Fruit fly (Drosophila melanogaster): ENCODE measurements around the gene CG32107.
A peak's percentile ranks its signal among the peaks of the same experiment; 100 is the strongest.

The CG32107 gene

DNA sequence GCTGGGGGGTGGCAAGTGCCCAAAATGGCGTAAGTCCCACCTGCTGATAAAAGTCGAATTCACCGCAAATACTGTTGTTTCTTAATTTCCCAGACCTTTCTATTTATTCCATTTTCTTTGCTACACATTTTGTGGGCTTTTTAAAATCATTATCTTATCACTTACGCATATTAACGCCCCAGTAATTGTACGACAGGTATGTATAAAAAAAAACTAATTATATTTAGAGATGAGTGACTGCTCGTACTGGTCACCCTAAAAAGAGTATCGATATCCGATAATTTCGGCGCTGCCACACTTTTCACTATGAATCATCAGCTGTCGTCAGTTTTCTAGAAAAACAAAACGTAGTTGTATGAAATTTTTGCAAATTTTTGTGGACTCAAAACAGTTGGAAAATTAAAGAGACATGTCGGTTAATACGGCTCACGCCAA, 11.2 kb downstream of the CG32107 start, which contains the start of the genes CG10948 and Wbp2 (continued):
- TF ChIP-seq Hey (tag; optimal IDR thresholded peaks at IDR 0.05) (no peak), nau (GFP tag; optimal IDR thresholded peaks at IDR 0.05) (peak; percentile 37), oc (tag; optimal IDR thresholded peaks at IDR 0.05) (no peak), emc (GFP tag; optimal IDR thresholded peaks at IDR 0.05) (no peak), Rfx (GFP tag; IDR thresholded peaks at IDR 0.05) (no peak), CG1233 (GFP tag; optimal IDR thresholded peaks at IDR 0.05) (no peak), CG1602 (GFP tag; optimal IDR thresholded peaks at IDR 0.05) (no peak), CG33213 (GFP tag; optimal IDR thresholded peaks at IDR 0.05) (peak; percentile 31), cas (GFP tag; IDR thresholded peaks at IDR 0.05) (no peak), CG18476 (GFP tag; optimal IDR thresholded peaks at IDR 0.05) (no peak), Ravus (GFP tag; IDR thresholded peaks at IDR 0.05) (no peak), kah (GFP tag; optimal IDR thresholded peaks at IDR 0.05) (peak; percentile 88), dmrt99B (tag; optimal IDR thresholded peaks at IDR 0.05) (no peak), H15 (GFP tag; IDR thresholded peaks at IDR 0.05) (no peak), Xbp1 (GFP tag; optimal IDR thresholded peaks at IDR 0.05) (peak; percentile 30), Hsf (GFP tag; optimal IDR thresholded peaks at IDR 0.05) (peak; percentile 28), Adf1 (GFP tag; IDR thresholded peaks at IDR 0.05) (no peak), ssp (GFP tag; IDR thresholded peaks at IDR 0.05) (no peak), CG11723 (GFP tag; optimal IDR thresholded peaks at IDR 0.05) (no peak), CG3847 (GFP tag; IDR thresholded peaks at IDR 0.05) (no peak), bsh (GFP tag; optimal IDR thresholded peaks at IDR 0.05) (peak in 1 of 2 experiments; percentile 48), BtbVII (GFP tag; optimal IDR thresholded peaks at IDR 0.05) (peak; percentile 54), Elba2 (GFP tag; optimal IDR thresholded peaks at IDR 0.05) (no peak), CG15011 (GFP tag; optimal IDR thresholded peaks at IDR 0.05) (no peak), tgo (GFP tag; IDR thresholded peaks at IDR 0.05) (no peak), prd (optimal IDR thresholded peaks at IDR 0.05) (no peak), prd (GFP tag; IDR thresholded peaks at IDR 0.05) (no peak), CG18599 (GFP tag; optimal IDR thresholded peaks at IDR 0.05) (no peak), gcm (GFP tag; optimal IDR thresholded peaks at IDR 0.05) (no peak), aop (GFP tag; IDR thresholded peaks at IDR 0.05) (no peak), Nf-YB (GFP tag; optimal IDR thresholded peaks at IDR 0.05) (no peak), CG16863 (GFP tag; optimal IDR thresholded peaks at IDR 0.05) (no peak), CG10431 (GFP tag; optimal IDR thresholded peaks at IDR 0.05) (peak; percentile 21), grau (tag; optimal IDR thresholded peaks at IDR 0.05) (no peak), gsb-n (tag; optimal IDR thresholded peaks at IDR 0.05) (no peak), B-H2 (GFP tag; optimal IDR thresholded peaks at IDR 0.05) (no peak), Mad (GFP tag; optimal IDR thresholded peaks at IDR 0.05) (no peak), CG18619 (GFP tag; optimal IDR thresholded peaks at IDR 0.05) (no peak), Sin3A (optimal IDR thresholded peaks at IDR 0.05) (peak; percentile 2), CG10979 (tag; optimal IDR thresholded peaks at IDR 0.05) (peak; percentile 22), CG11696 (GFP tag; IDR thresholded peaks at IDR 0.05) (no peak), esg (GFP tag; conservative IDR thresholded peaks at IDR 0.05) (no peak), B-H1 (GFP tag; IDR thresholded peaks at IDR 0.05) (no peak), CG30431 (GFP tag; optimal IDR thresholded peaks at IDR 0.05) (no peak), CG17186 (GFP tag; optimal IDR thresholded peaks at IDR 0.05) (no peak), CG17328 (GFP tag; IDR thresholded peaks at IDR 0.05) (no peak), CG11247 (GFP tag; IDR thresholded peaks at IDR 0.05) (no peak), CG6689 (GFP tag; IDR thresholded peaks at IDR 0.05) (no peak), CG18262 (tag; optimal IDR thresholded peaks at IDR 0.05) (no peak), Abd-B (GFP tag; optimal IDR thresholded peaks at IDR 0.05) (no peak), Dek (tag; optimal IDR thresholded peaks at IDR 0.05) (no peak), CG17385 (GFP tag; optimal IDR thresholded peaks at IDR 0.05) (no peak), CG6175 (GFP tag; IDR thresholded peaks at IDR 0.05) (no peak)
